Worm (Caenorhabditis elegans) whole organism, L4 larva: Measurements from ENCODE around the gene molo-1.

Experiments used
- F26F4.8 ChIP-seq: fragments of 200-800 bp; sonication (Bioruptor generic); conservative IDR thresholded peaks from 2 replicates; pipeline ENCODE4 v1.3.6; 2022; ENCODE audit warnings: missing genetic modification characterization, missing compliant biosample characterization
- F49E8.2 ChIP-seq: sonication (generic microtip); optimal IDR thresholded peaks from 2 replicates; lab custom pipeline; 2016; ENCODE audit warnings: missing compliant biosample characterization, mild to moderate bottlenecking, missing genetic modification characterization, borderline replicate concordance
- T20F7.1 ChIP-seq: fragments of 200-800 bp; sonication (Bioruptor generic); optimal IDR thresholded peaks from 2 replicates; lab custom pipeline; 2018; ENCODE audit warnings: mild to moderate bottlenecking, missing genetic modification characterization, missing compliant biosample characterization
- T26A8.4 ChIP-seq: fragments of 200-800 bp; sonication (Bioruptor generic); IDR thresholded peaks from 2 replicates; pipeline ENCODE4 v1.3.6; 2022; ENCODE audit warnings: missing genetic modification characterization, missing compliant biosample characterization
- Y5F2A.4 ChIP-seq: fragments of 200-800 bp; sonication (Bioruptor generic); optimal IDR thresholded peaks from 2 replicates; lab custom pipeline; 2018; ENCODE audit warnings: mild to moderate bottlenecking, missing genetic modification characterization, missing compliant biosample characterization
- Y75B8A.6 ChIP-seq: fragments of 200-800 bp; sonication (Bioruptor generic); IDR thresholded peaks from 2 replicates; pipeline ENCODE4 v1.3.6; 2022; ENCODE audit warnings: missing genetic modification reagents, missing genetic modification characterization, missing compliant biosample characterization
- aha-1 ChIP-seq: fragments of 150-350 bp; peaks from one replicate; lab custom pipeline; 2014; ENCODE audit warnings: missing biosample characterization, missing genetic modification characterization
- ama-1 ChIP-seq: fragments of 150-350 bp; optimal IDR thresholded peaks from 2 replicates; lab custom pipeline; 2014; ENCODE audit warnings: inconsistent platforms, mixed read lengths
- arid-1 ChIP-seq: fragments of 200-800 bp; sonication (Bioruptor generic); conservative IDR thresholded peaks from 2 replicates; pipeline ENCODE4 v1.3.6; 2022; ENCODE audit warnings: missing genetic modification reagents, missing genetic modification characterization, missing compliant biosample characterization
- attf-4 ChIP-seq: sonication (generic microtip); optimal IDR thresholded peaks from 3 replicates; lab custom pipeline; 2017; ENCODE audit warnings: missing biosample characterization, missing genetic modification characterization
- ceh-44 ChIP-seq: fragments of 200-800 bp; sonication (Bioruptor generic); IDR thresholded peaks from 2 replicates; pipeline ENCODE4 v1.3.6; 2022; ENCODE audit warnings: missing genetic modification reagents, missing genetic modification characterization, missing compliant biosample characterization
- ceh-82 ChIP-seq: sonication (generic microtip); optimal IDR thresholded peaks from 2 replicates; lab custom pipeline; 2017; ENCODE audit warnings: missing biosample characterization, missing genetic modification characterization
- cey-2 ChIP-seq: sonication (generic microtip); optimal IDR thresholded peaks from 3 replicates; lab custom pipeline; 2017; ENCODE audit warnings: missing genetic modification characterization, mild to moderate bottlenecking, missing compliant biosample characterization, antibody characterized with exemption, borderline replicate concordance; ENCODE audit not compliant: insufficient read depth
- duxl-1 ChIP-seq: sonication (generic microtip); optimal IDR thresholded peaks from 2 replicates; lab custom pipeline; 2016; ENCODE audit warnings: mild to moderate bottlenecking, missing genetic modification characterization, moderate library complexity, missing compliant biosample characterization; ENCODE audit not compliant: poor library complexity
- egl-27 ChIP-seq: sonication (generic microtip); optimal IDR thresholded peaks from 3 replicates; lab custom pipeline; 2017; ENCODE audit warnings: missing biosample characterization, missing genetic modification reagents, missing genetic modification characterization
- gei-8 ChIP-seq: fragments of 200-800 bp; sonication (Bioruptor generic); optimal IDR thresholded peaks from 2 replicates; lab custom pipeline; 2018; ENCODE audit warnings: mild to moderate bottlenecking, missing genetic modification characterization, missing compliant biosample characterization
- hif-1 ChIP-seq, 2 experiments: sonication (generic microtip); optimal IDR thresholded peaks; 2 replicates each; lab custom pipeline; 2016 to 2017; ENCODE audit warnings: missing compliant biosample characterization in 2 of 2, missing genetic modification characterization in 2 of 2, missing genetic modification reagents in 2 of 2, missing genotype in 2 of 2, mild to moderate bottlenecking in 1 of 2
- hlh-11 ChIP-seq: fragments of 200-800 bp; sonication (Bioruptor generic); optimal IDR thresholded peaks from 2 replicates; lab custom pipeline; 2018; ENCODE audit warnings: mild to moderate bottlenecking, missing genetic modification characterization, missing compliant biosample characterization
- lin-29 ChIP-seq: fragments of 200-800 bp; sonication (Bioruptor generic); IDR thresholded peaks from 2 replicates; pipeline ENCODE4 v1.3.6; 2022; ENCODE audit warnings: missing genetic modification reagents, missing genetic modification characterization, missing compliant biosample characterization
- madf-9 ChIP-seq: fragments of 200-800 bp; sonication (Bioruptor generic); conservative IDR thresholded peaks from 2 replicates; pipeline ENCODE4 v1.3.6; 2022; ENCODE audit warnings: missing genetic modification reagents, missing genetic modification characterization, missing compliant biosample characterization
- mdt-29 ChIP-seq: fragments of 200-800 bp; sonication (Bioruptor generic); IDR thresholded peaks from 2 replicates; pipeline ENCODE4 v1.3.6; 2022; ENCODE audit warnings: missing genetic modification reagents, missing genetic modification characterization, missing compliant biosample characterization
- mes-2 ChIP-seq: sonication (generic microtip); optimal IDR thresholded peaks from 2 replicates; lab custom pipeline; 2016; ENCODE audit warnings: missing genotype, mild to moderate bottlenecking, missing genetic modification characterization, missing compliant biosample characterization; ENCODE audit not compliant: poor library complexity, severe bottlenecking
- mxl-2 ChIP-seq: fragments of 200-800 bp; sonication (Bioruptor generic); conservative IDR thresholded peaks from 2 replicates; pipeline ENCODE4 v1.3.6; 2022; ENCODE audit warnings: missing genetic modification reagents, missing genetic modification characterization, missing compliant biosample characterization
- mxl-3 ChIP-seq: fragments of 200-800 bp; sonication (Bioruptor generic); optimal IDR thresholded peaks from 2 replicates; lab custom pipeline; 2018; ENCODE audit warnings: mild to moderate bottlenecking, missing genetic modification characterization, missing compliant biosample characterization
- nhr-10 ChIP-seq: fragments of 150-350 bp; optimal IDR thresholded peaks from 2 replicates; lab custom pipeline; 2014; ENCODE audit warnings: missing biosample characterization, missing genetic modification characterization
- nhr-11 ChIP-seq: fragments of 150-350 bp; optimal IDR thresholded peaks from 2 replicates; lab custom pipeline; 2014; ENCODE audit warnings: missing biosample characterization, missing genetic modification characterization
- nhr-48 ChIP-seq: sonication (generic microtip); optimal IDR thresholded peaks from 2 replicates; lab custom pipeline; 2016; ENCODE audit warnings: mild to moderate bottlenecking, missing genetic modification characterization, missing compliant biosample characterization
- nhr-6 ChIP-seq: fragments of 150-350 bp; optimal IDR thresholded peaks from 2 replicates; lab custom pipeline; 2014; ENCODE audit warnings: missing biosample characterization, missing genetic modification characterization
- pha-4 ChIP-seq, 2 experiments: fragments of 150-350 bp in 1 of 2; fragments of 200-800 bp in 1 of 2; sonication (Bioruptor generic) in 1 of 2; IDR thresholded peaks in 1 of 2; optimal IDR thresholded peaks in 1 of 2; 2 replicates each; pipeline versions ENCODE4 v1.3.6 to Lab custom; 2014 to 2022; ENCODE audit warnings: missing genetic modification characterization in 2 of 2, missing genetic modification reagents in 2 of 2, missing biosample characterization in 1 of 2, missing compliant biosample characterization in 1 of 2
- pqm-1 ChIP-seq: sonication (generic microtip); optimal IDR thresholded peaks from 2 replicates; lab custom pipeline; 2017; ENCODE audit warnings: missing biosample characterization, missing genetic modification characterization
- rbr-2 ChIP-seq: sonication (generic microtip); optimal IDR thresholded peaks from 2 replicates; lab custom pipeline; 2016; ENCODE audit warnings: missing genotype, missing genetic modification characterization, missing compliant biosample characterization
- saeg-2 ChIP-seq: fragments of 200-800 bp; sonication (Bioruptor generic); IDR thresholded peaks from 2 replicates; pipeline ENCODE4 v1.3.6; 2022; ENCODE audit warnings: missing genetic modification reagents, missing genetic modification characterization, missing compliant biosample characterization
- snpc-4 ChIP-seq: fragments of 150-350 bp; optimal IDR thresholded peaks from 2 replicates; lab custom pipeline; 2014; ENCODE audit warnings: missing biosample characterization, missing genetic modification characterization
- spr-3 ChIP-seq: fragments of 200-800 bp; sonication (Bioruptor generic); optimal IDR thresholded peaks from 2 replicates; lab custom pipeline; 2018; ENCODE audit warnings: mild to moderate bottlenecking, missing genetic modification characterization, missing compliant biosample characterization
- tra-1 ChIP-seq: fragments of 200-800 bp; sonication (Bioruptor generic); IDR thresholded peaks from 2 replicates; pipeline ENCODE4 v1.3.6; 2022; ENCODE audit warnings: missing genetic modification reagents, missing genetic modification characterization, missing compliant biosample characterization
- unc-62 ChIP-seq, 3 experiments: fragments of 150-350 bp in 1 of 3; sonication (generic microtip); optimal IDR thresholded peaks in 2 of 3; peaks in 1 of 3; 1 replicate in 1 of 3; 2 replicates in 2 of 3; lab custom pipeline; 2014 to 2017; ENCODE audit warnings: missing biosample characterization in 3 of 3, missing genetic modification characterization in 3 of 3, missing genetic modification reagents in 3 of 3, missing genotype in 1 of 3
- ztf-11 ChIP-seq: fragments of 150-350 bp; optimal IDR thresholded peaks from 2 replicates; lab custom pipeline; 2014; ENCODE audit warnings: missing biosample characterization, missing genetic modification characterization

Gene molo-1

ce11 chrIII:5573694-5574093 is at the start of gene molo-1:
molo-1 (plus strand) TSS chrIII:5573994.
- TF ChIP-seq egl-27 (tag; lab: Kevin White, UChicago) (no peak), ama-1 (lab: Kevin White, UChicago) (no peak), tra-1 (GFP tag; lab: Robert Waterston, UW) (no peak), pha-4 (GFP tag; IDR thresholded peaks at IDR 0.05; lab: Robert Waterston, UW) (no peak), pha-4 (tag; optimal IDR thresholded peaks at IDR 0.05; lab: Kevin White, UChicago) (no peak), hif-1 (tag; optimal IDR thresholded peaks at IDR 0.05; lab: Kevin White, UChicago) (no peak), ceh-82 (tag; lab: Kevin White, UChicago) (no peak), snpc-4 (tag; lab: Kevin White, UChicago) (no peak), nhr-48 (tag; lab: Kevin White, UChicago) (no peak), Y75B8A.6 (GFP tag; lab: Robert Waterston, UW) (no peak), arid-1 (no peak), lin-29 (GFP tag; lab: Robert Waterston, UW) (no peak), cey-2 (tag; lab: Kevin White, UChicago) (no peak), madf-9 (no peak)

ce11 chrIII:5525973-5526372 is 47.8 kb upstream of the molo-1 start, which contains the start of gene dex-1:
dex-1 (plus strand) TSS chrIII:5526104.
- TF ChIP-seq mxl-3 (GFP tag; lab: Kevin White, UChicago) (no peak), Y5F2A.4 (GFP tag; lab: Kevin White, UChicago) (no peak)

ce11 chrIII:5541777-5542176 is 32.0 kb upstream of the molo-1 start:
- TF ChIP-seq aha-1 = peak; percentile 11
- TF ChIP-seq Y5F2A.4 (GFP tag; lab: Kevin White, UChicago) = no peak
- peak; percentile 32 for TF ChIP-seq gei-8 (GFP tag; lab: Kevin White, UChicago)
- TF ChIP-seq unc-62 (GFP tag; optimal IDR thresholded peaks at IDR 0.05 in 1 of 2; lab: Kevin White, UChicago) = no peak
- TF ChIP-seq unc-62 (tag; optimal IDR thresholded peaks at IDR 0.05; lab: Kevin White, UChicago) = no peak
- TF ChIP-seq hlh-11 = peak; percentile 10
- TF ChIP-seq mdt-29 (GFP tag; lab: Robert Waterston, UW) = no peak
- TF ChIP-seq spr-3 (GFP tag; lab: Kevin White, UChicago) = no peak

ce11 chrIII:5543050-5543449 is 30.7 kb upstream of the molo-1 start, which contains the start of gene D1044.6:
D1044.6 (minus strand) TSS chrIII:5543177.
- TF ChIP-seq F26F4.8 (GFP tag; lab: Robert Waterston, UW) (no peak), nhr-11 (tag; lab: Kevin White, UChicago) (no peak), nhr-6 (no peak), ceh-82 (tag; lab: Kevin White, UChicago) (no peak), madf-9 (no peak), duxl-1 (tag; lab: Kevin White, UChicago) (no peak), pqm-1 (tag; lab: Kevin White, UChicago) (no peak), mes-2 (tag; lab: Kevin White, UChicago) (no peak), T20F7.1 (no peak), attf-4 (tag; lab: Kevin White, UChicago) (no peak), ceh-44 (GFP tag; lab: Robert Waterston, UW) (no peak), mxl-2 (GFP tag; lab: Robert Waterston, UW) (no peak), arid-1 (no peak), nhr-10 (no peak), Y75B8A.6 (GFP tag; lab: Robert Waterston, UW) (no peak), T26A8.4 (GFP tag; lab: Robert Waterston, UW) (no peak), rbr-2 (tag; lab: Kevin White, UChicago) (no peak), ztf-11 (tag; lab: Kevin White, UChicago) (no peak), saeg-2 (GFP tag; lab: Robert Waterston, UW) (no peak), F49E8.2 (tag; lab: Kevin White, UChicago) (no peak)
